Fruit fly (Drosophila melanogaster): ENCODE measurements around the gene CG33310.

CG33310 gene

dm6 chr2L:15057225-15058117 is 30.8 kb downstream of the CG33310 start, which contains the start of gene ck (continued):
- TF ChIP-seq Doc3 (GFP tag; IDR thresholded peaks at IDR 0.05; ENCODE audit: partially characterized antibody) (no peak), crp (GFP tag; optimal IDR thresholded peaks at IDR 0.05) (no peak), CG1647 (GFP tag; optimal IDR thresholded peaks at IDR 0.05) (no peak), scrt (GFP tag; optimal IDR thresholded peaks at IDR 0.05) (no peak), gsb-n (tag; optimal IDR thresholded peaks at IDR 0.05) (peak; percentile 29), CG17328 (GFP tag; IDR thresholded peaks at IDR 0.05) (no peak), tgo (GFP tag; IDR thresholded peaks at IDR 0.05) (no peak), CG13624 (GFP tag; optimal IDR thresholded peaks at IDR 0.05) (no peak), Hr39 (optimal IDR thresholded peaks at IDR 0.05) (no peak), CG17385 (GFP tag; optimal IDR thresholded peaks at IDR 0.05) (no peak), B-H2 (GFP tag; optimal IDR thresholded peaks at IDR 0.05) (no peak), crc (GFP tag; optimal IDR thresholded peaks at IDR 0.05) (no peak), crol (GFP tag; IDR thresholded peaks at IDR 0.05) (no peak), Oli (tag; optimal IDR thresholded peaks at IDR 0.05) (no peak), CG10267 (tag; optimal IDR thresholded peaks at IDR 0.05) (peak; percentile 36), Hr3 (GFP tag; optimal IDR thresholded peaks at IDR 0.05) (no peak), dysf (GFP tag; IDR thresholded peaks at IDR 0.05) (no peak), CG17612 (GFP tag; IDR thresholded peaks at IDR 0.05) (no peak), CG10147 (GFP tag; optimal IDR thresholded peaks at IDR 0.05) (no peak), mirr (GFP tag; optimal IDR thresholded peaks at IDR 0.05) (no peak), CG18476 (GFP tag; optimal IDR thresholded peaks at IDR 0.05) (no peak), HLH4C (GFP tag; IDR thresholded peaks at IDR 0.05; ENCODE audit: partially characterized antibody) (peak; percentile 83), usp (GFP tag; optimal IDR thresholded peaks at IDR 0.05) (no peak), CG1529 (GFP tag; optimal IDR thresholded peaks at IDR 0.05) (no peak), Dek (tag; optimal IDR thresholded peaks at IDR 0.05) (no peak), zen2 (GFP tag; IDR thresholded peaks at IDR 0.05; ENCODE audit: partially characterized antibody) (no peak; the same call in 2 of the 3 replicates), CG17361 (GFP tag; IDR thresholded peaks at IDR 0.05) (no peak), lola (GFP tag; optimal IDR thresholded peaks at IDR 0.05) (no peak), NFAT (GFP tag; IDR thresholded peaks at IDR 0.05) (no peak), Mrtf (GFP tag; IDR thresholded peaks at IDR 0.05) (no peak), CG17568 (GFP tag; optimal IDR thresholded peaks at IDR 0.05) (no peak), Atf3 (GFP tag; optimal IDR thresholded peaks at IDR 0.05) (no peak), ara (GFP tag; IDR thresholded peaks at IDR 0.05) (no peak), CG32767 (GFP tag; IDR thresholded peaks at IDR 0.05) (no peak), Spps (tag; optimal IDR thresholded peaks at IDR 0.05) (no peak), Optix (GFP tag; IDR thresholded peaks at IDR 0.05) (no peak), D19B (GFP tag; optimal IDR thresholded peaks at IDR 0.05) (no peak), pzg (GFP tag; optimal IDR thresholded peaks at IDR 0.05) (peak; percentile 93), CG8924 (tag; optimal IDR thresholded peaks at IDR 0.05) (peak; percentile 42), pb (GFP tag; optimal IDR thresholded peaks at IDR 0.05) (no peak), HmgZ (tag; optimal IDR thresholded peaks at IDR 0.05) (peak; percentile 54), vvl (GFP tag; IDR thresholded peaks at IDR 0.05) (peak; percentile 67), H15 (GFP tag; IDR thresholded peaks at IDR 0.05) (no peak), Sox102F (GFP tag; optimal IDR thresholded peaks at IDR 0.05) (no peak), Hmx (GFP tag; optimal IDR thresholded peaks at IDR 0.05) (no peak), Blimp-1 (GFP tag; optimal IDR thresholded peaks at IDR 0.05) (no peak), lbe (GFP tag; optimal IDR thresholded peaks at IDR 0.05) (no peak), CG1602 (GFP tag; optimal IDR thresholded peaks at IDR 0.05) (no peak), H2.0 (GFP tag; IDR thresholded peaks at IDR 0.05) (no peak), CG4360 (GFP tag; IDR thresholded peaks at IDR 0.05) (no peak)
